Worm (Caenorhabditis elegans) whole organism, young adult: Measurements from ENCODE around the gene chtb-2.

Source experiments
- B0019.2 ChIP-seq: fragments of 200-800 bp; sonication (Bioruptor generic); conservative IDR thresholded peaks from 2 replicates; pipeline ENCODE4 v1.3.6; 2022; ENCODE audit warnings: missing genetic modification reagents, missing genetic modification characterization, missing compliant biosample characterization
- B0336.3 ChIP-seq: fragments of 200-800 bp; sonication (Bioruptor generic); IDR thresholded peaks from 2 replicates; pipeline ENCODE4 v1.3.6; 2022; ENCODE audit warnings: missing genetic modification characterization, missing compliant biosample characterization
- C06A6.2 ChIP-seq: fragments of 200-800 bp; sonication (Bioruptor generic); conservative IDR thresholded peaks from 2 replicates; pipeline ENCODE4 v1.3.6; 2022; ENCODE audit warnings: missing genetic modification characterization, missing compliant biosample characterization
- C17E4.6 ChIP-seq: fragments of 200-800 bp; sonication (Bioruptor generic); IDR thresholded peaks from 2 replicates; pipeline ENCODE4 v1.3.6; 2022; ENCODE audit warnings: missing genetic modification reagents, missing genetic modification characterization, missing compliant biosample characterization
- D2030.7 ChIP-seq: fragments of 200-800 bp; sonication (Bioruptor generic); IDR thresholded peaks from 2 replicates; pipeline ENCODE4 v1.3.6; 2022; ENCODE audit warnings: missing genetic modification reagents, missing genetic modification characterization, missing compliant biosample characterization
- F55B11.4 ChIP-seq: sonication (generic microtip); optimal IDR thresholded peaks from 2 replicates; lab custom pipeline; 2016; ENCODE audit warnings: missing compliant biosample characterization, missing genetic modification characterization, borderline replicate concordance; ENCODE audit not compliant: insufficient read depth
- F57C9.4 ChIP-seq: sonication (generic microtip); optimal IDR thresholded peaks from 2 replicates; lab custom pipeline; 2017; ENCODE audit warnings: mild to moderate bottlenecking, missing genetic modification characterization, missing compliant biosample characterization
- K12H6.12 ChIP-seq: fragments of 200-800 bp; sonication (Bioruptor generic); optimal IDR thresholded peaks from 2 replicates; lab custom pipeline; 2018; ENCODE audit warnings: mild to moderate bottlenecking, missing genetic modification characterization, missing compliant biosample characterization
- Y53F4B.3 ChIP-seq: fragments of 200-800 bp; sonication (Bioruptor generic); IDR thresholded peaks from 2 replicates; pipeline ENCODE4 v1.3.6; 2022; ENCODE audit warnings: missing genetic modification reagents, missing genetic modification characterization, missing compliant biosample characterization
- Y53G8AR.9 ChIP-seq: fragments of 200-800 bp; sonication (Bioruptor generic); conservative IDR thresholded peaks from 2 replicates; pipeline ENCODE4 v1.3.6; 2022; ENCODE audit warnings: missing genetic modification reagents, missing genetic modification characterization, missing compliant biosample characterization
- Y56A3A.18 ChIP-seq: fragments of 200-800 bp; sonication (Bioruptor generic); IDR thresholded peaks from 2 replicates; pipeline ENCODE4 v1.3.6; 2022; ENCODE audit warnings: missing genetic modification reagents, missing genetic modification characterization, missing compliant biosample characterization
- Y67H2A.10 ChIP-seq: fragments of 200-800 bp; sonication (Bioruptor generic); conservative IDR thresholded peaks from 2 replicates; pipeline ENCODE4 v1.3.6; 2022; ENCODE audit warnings: missing genetic modification reagents, missing genetic modification characterization, missing compliant biosample characterization
- Y79H2A.3 ChIP-seq: fragments of 200-800 bp; sonication (Bioruptor generic); conservative IDR thresholded peaks from 2 replicates; pipeline ENCODE4 v1.3.6; 2022; ENCODE audit warnings: missing genetic modification reagents, missing genetic modification characterization, missing compliant biosample characterization
- ZK185.1 ChIP-seq: sonication (generic microtip); optimal IDR thresholded peaks from 2 replicates; lab custom pipeline; 2016; ENCODE audit warnings: mild to moderate bottlenecking, missing genetic modification characterization, missing compliant biosample characterization; ENCODE audit not compliant: poor library complexity, severe bottlenecking
- aptf-2 ChIP-seq: fragments of 200-800 bp; sonication (Bioruptor generic); conservative IDR thresholded peaks from 2 replicates; pipeline ENCODE4 v1.3.6; 2022; ENCODE audit warnings: missing genetic modification reagents, missing genetic modification characterization, missing compliant biosample characterization
- bed-2 ChIP-seq: fragments of 200-800 bp; sonication (Bioruptor generic); IDR thresholded peaks from 2 replicates; pipeline ENCODE4 v1.3.6; 2022; ENCODE audit warnings: missing genetic modification reagents, missing genetic modification characterization, missing compliant biosample characterization
- ceh-100 ChIP-seq: fragments of 200-800 bp; sonication (Bioruptor generic); IDR thresholded peaks from 2 replicates; pipeline ENCODE4 v1.3.6; 2022; ENCODE audit warnings: missing genetic modification reagents, missing genetic modification characterization, missing compliant biosample characterization
- ceh-27 ChIP-seq: fragments of 200-800 bp; sonication (Bioruptor generic); optimal IDR thresholded peaks from 2 replicates; lab custom pipeline; 2018; ENCODE audit warnings: mild to moderate bottlenecking, missing genetic modification characterization, moderate library complexity, missing compliant biosample characterization
- ceh-40 ChIP-seq: fragments of 200-800 bp; sonication (Bioruptor generic); IDR thresholded peaks from 2 replicates; pipeline ENCODE4 v1.3.6; 2022; ENCODE audit warnings: missing genetic modification characterization, missing compliant biosample characterization
- ceh-79 ChIP-seq: sonication (generic microtip); optimal IDR thresholded peaks from 2 replicates; lab custom pipeline; 2017; ENCODE audit warnings: mild to moderate bottlenecking, missing genetic modification characterization, missing compliant biosample characterization
- ceh-91 ChIP-seq: fragments of 200-800 bp; sonication (Bioruptor generic); IDR thresholded peaks from 2 replicates; pipeline ENCODE4 v1.3.6; 2022; ENCODE audit warnings: missing genetic modification reagents, missing genetic modification characterization, missing compliant biosample characterization
- chd-7 ChIP-seq: sonication (generic microtip); optimal IDR thresholded peaks from 2 replicates; lab custom pipeline; 2016; ENCODE audit warnings: mild to moderate bottlenecking, missing genetic modification characterization, moderate library complexity, missing compliant biosample characterization
- dpff-1 ChIP-seq: sonication (generic microtip); optimal IDR thresholded peaks from 2 replicates; lab custom pipeline; 2017; ENCODE audit warnings: mild to moderate bottlenecking, missing genetic modification characterization, missing compliant biosample characterization
- ekl-4 ChIP-seq: fragments of 200-800 bp; sonication (Bioruptor generic); IDR thresholded peaks from 2 replicates; pipeline ENCODE4 v1.3.6; 2022; ENCODE audit warnings: missing genetic modification reagents, missing genetic modification characterization, missing compliant biosample characterization
- him-1 ChIP-seq: sonication (generic microtip); optimal IDR thresholded peaks from 2 replicates; lab custom pipeline; 2016; ENCODE audit warnings: missing genotype, missing genetic modification reagents, missing genetic modification characterization, missing compliant biosample characterization
- hlh-26 ChIP-seq: fragments of 200-800 bp; sonication (Bioruptor generic); conservative IDR thresholded peaks from 2 replicates; pipeline ENCODE4 v1.3.6; 2022; ENCODE audit warnings: missing genetic modification reagents, missing genetic modification characterization, missing compliant biosample characterization
- hrde-1 ChIP-seq: sonication (generic microtip); optimal IDR thresholded peaks from 2 replicates; lab custom pipeline; 2016; ENCODE audit warnings: missing genetic modification characterization, mild to moderate bottlenecking, missing compliant biosample characterization, moderate library complexity, missing genotype, missing genetic modification reagents, borderline replicate concordance
- hsf-1 ChIP-seq: fragments of 200-800 bp; sonication (Bioruptor generic); IDR thresholded peaks from 2 replicates; pipeline ENCODE4 v1.3.6; 2022; ENCODE audit warnings: missing genetic modification reagents, missing genetic modification characterization, missing compliant biosample characterization
- lin-54 ChIP-seq: fragments of 200-800 bp; sonication (Bioruptor generic); optimal IDR thresholded peaks from 2 replicates; lab custom pipeline; 2018; ENCODE audit warnings: mild to moderate bottlenecking, missing genetic modification characterization, missing compliant biosample characterization
- lir-1 ChIP-seq: fragments of 200-800 bp; sonication (Bioruptor generic); conservative IDR thresholded peaks from 2 replicates; pipeline ENCODE4 v1.3.6; 2022; ENCODE audit warnings: missing genetic modification reagents, missing genetic modification characterization, missing compliant biosample characterization
- lsl-1 ChIP-seq: fragments of 200-800 bp; sonication (Bioruptor generic); optimal IDR thresholded peaks from 2 replicates; lab custom pipeline; 2018; ENCODE audit warnings: mild to moderate bottlenecking, missing genetic modification characterization, moderate library complexity, missing compliant biosample characterization
- madf-6 ChIP-seq: fragments of 200-800 bp; sonication (Bioruptor generic); IDR thresholded peaks from 2 replicates; pipeline ENCODE4 v1.3.6; 2022; ENCODE audit warnings: missing genetic modification reagents, missing genetic modification characterization, missing compliant biosample characterization
- madf-8 ChIP-seq: fragments of 200-800 bp; sonication (Bioruptor generic); conservative IDR thresholded peaks from 2 replicates; pipeline ENCODE4 v1.3.6; 2022; ENCODE audit warnings: missing genetic modification reagents, missing genetic modification characterization, missing compliant biosample characterization
- nfya-2 ChIP-seq: fragments of 200-800 bp; sonication (Bioruptor generic); IDR thresholded peaks from 2 replicates; pipeline ENCODE4 v1.3.6; 2022; ENCODE audit warnings: missing genetic modification reagents, missing genetic modification characterization, missing compliant biosample characterization
- nhr-27 ChIP-seq: fragments of 200-800 bp; sonication (Bioruptor generic); optimal IDR thresholded peaks from 2 replicates; lab custom pipeline; 2018; ENCODE audit warnings: mild to moderate bottlenecking, missing genetic modification characterization, moderate library complexity, missing compliant biosample characterization
- nhr-90 ChIP-seq: sonication (generic microtip); optimal IDR thresholded peaks from 2 replicates; lab custom pipeline; 2016; ENCODE audit warnings: missing genotype, mild to moderate bottlenecking, missing genetic modification characterization, missing compliant biosample characterization
- rcor-1 ChIP-seq: fragments of 200-800 bp; sonication (Bioruptor generic); IDR thresholded peaks from 2 replicates; pipeline ENCODE4 v1.3.6; 2022; ENCODE audit warnings: missing genetic modification reagents, missing genetic modification characterization, missing compliant biosample characterization
- rpc-1 ChIP-seq, 2 experiments: fragments of 150-350 bp in 1 of 2; sonication (generic microtip) in 1 of 2; optimal IDR thresholded peaks; 2 replicates each; lab custom pipeline; 2014 to 2018; ENCODE audit warnings: missing biosample characterization in 1 of 2, missing genetic modification characterization in 1 of 2, missing genetic modification reagents in 1 of 2, missing genotype in 1 of 2
- snpc-1.3 ChIP-seq: sonication (generic microtip); optimal IDR thresholded peaks from 2 replicates; lab custom pipeline; 2017; ENCODE audit warnings: missing genetic modification characterization, mild to moderate bottlenecking, missing compliant biosample characterization, antibody characterized with exemption, moderate library complexity, missing genotype, missing genetic modification reagents; ENCODE audit not compliant: insufficient read depth
- snpc-3.4 ChIP-seq: sonication (generic microtip); optimal IDR thresholded peaks from 2 replicates; lab custom pipeline; 2017; ENCODE audit warnings: missing genetic modification characterization, mild to moderate bottlenecking, missing compliant biosample characterization, antibody characterized with exemption, moderate library complexity, missing genotype, missing genetic modification reagents
- somi-1 ChIP-seq: fragments of 200-800 bp; sonication (Bioruptor generic); optimal IDR thresholded peaks from 2 replicates; lab custom pipeline; 2018; ENCODE audit warnings: mild to moderate bottlenecking, missing genetic modification characterization, missing compliant biosample characterization
- xnd-1 ChIP-seq: sonication (generic microtip); optimal IDR thresholded peaks from 2 replicates; lab custom pipeline; 2016; ENCODE audit warnings: missing genotype, missing genetic modification reagents, missing genetic modification characterization, missing compliant biosample characterization
- ztf-3 ChIP-seq: fragments of 200-800 bp; sonication (Bioruptor generic); optimal IDR thresholded peaks from 2 replicates; lab custom pipeline; 2018; ENCODE audit warnings: mild to moderate bottlenecking, missing genetic modification characterization, missing compliant biosample characterization
- ztf-6 ChIP-seq: fragments of 200-800 bp; sonication (Bioruptor generic); IDR thresholded peaks from 2 replicates; pipeline ENCODE4 v1.3.6; 2022; ENCODE audit warnings: missing genetic modification reagents, missing genetic modification characterization, missing compliant biosample characterization

The chtb-2 gene

DNA sequence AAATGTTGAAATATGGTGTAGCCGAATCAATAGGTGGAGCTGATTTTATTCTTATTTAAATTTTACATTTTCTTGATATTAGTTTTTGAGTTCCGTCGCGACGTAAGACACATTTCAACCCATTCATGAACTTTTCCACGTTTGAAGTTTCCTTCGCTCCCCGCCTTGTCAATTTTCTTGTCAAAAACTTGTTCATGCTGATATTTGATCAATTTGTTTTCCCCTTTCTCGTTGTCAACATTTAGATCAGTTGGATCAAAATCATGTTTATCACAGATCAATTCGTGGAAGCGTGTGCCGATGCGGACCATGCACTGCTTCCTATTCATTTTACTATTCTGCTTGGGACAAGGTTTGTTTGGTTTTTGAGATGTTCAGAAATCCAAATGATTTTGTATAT lies at the start of gene chtb-2:
Gene chtb-2 (plus strand): TSS at position 301 of the 400 bp plus-strand sequence.
- TF ChIP-seq hlh-26 (GFP tag; lab: Robert Waterston, UW) (no peak), madf-6 (GFP tag; lab: Robert Waterston, UW) (no peak), rpc-1 (optimal IDR thresholded peaks at IDR 0.05; lab: Kevin White, UChicago) (no peak), rpc-1 (tag; optimal IDR thresholded peaks at IDR 0.05; lab: Kevin White, UChicago) (no peak), lir-1 (GFP tag; lab: Robert Waterston, UW) (no peak), C06A6.2 (GFP tag; lab: Robert Waterston, UW) (no peak), Y53F4B.3 (GFP tag; lab: Robert Waterston, UW) (no peak), rcor-1 (GFP tag; lab: Robert Waterston, UW) (no peak), him-1 (tag; lab: Kevin White, UChicago) (no peak)

DNA sequence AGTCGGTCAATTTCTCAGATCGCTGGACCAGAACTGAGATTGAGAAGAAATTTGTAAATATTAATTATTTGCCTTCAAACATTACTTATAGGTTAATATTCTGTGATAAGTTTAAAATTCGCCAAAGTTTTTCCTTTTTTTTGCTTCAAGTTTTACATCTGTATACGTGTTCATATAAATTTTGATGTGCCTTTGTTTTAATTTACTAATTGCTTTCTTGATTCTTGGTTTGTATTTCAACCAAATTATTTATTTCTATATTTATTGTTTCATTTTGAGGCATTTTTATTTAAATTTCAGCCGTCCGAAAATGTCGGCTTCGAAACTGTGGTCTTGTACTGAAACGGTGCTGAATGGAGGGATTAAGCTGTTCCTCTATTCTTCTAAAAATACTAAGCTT lies 46.7 kb upstream of the chtb-2 start, which contains the start of gene C05D11.1:
Gene C05D11.1 (plus strand): TSS at position 301 of the 400 bp plus-strand sequence.
- TF ChIP-seq nhr-27 (tag; lab: Kevin White, UChicago) (no peak), ceh-79 (tag; lab: Kevin White, UChicago) (no peak), F55B11.4 (no peak), madf-6 (GFP tag; lab: Robert Waterston, UW) (no peak), ceh-27 (no peak), B0019.2 (GFP tag; lab: Robert Waterston, UW) (no peak), somi-1 (no peak), F57C9.4 (tag; lab: Kevin White, UChicago) (no peak), ZK185.1 (no peak), hlh-26 (GFP tag; lab: Robert Waterston, UW) (no peak)

DNA sequence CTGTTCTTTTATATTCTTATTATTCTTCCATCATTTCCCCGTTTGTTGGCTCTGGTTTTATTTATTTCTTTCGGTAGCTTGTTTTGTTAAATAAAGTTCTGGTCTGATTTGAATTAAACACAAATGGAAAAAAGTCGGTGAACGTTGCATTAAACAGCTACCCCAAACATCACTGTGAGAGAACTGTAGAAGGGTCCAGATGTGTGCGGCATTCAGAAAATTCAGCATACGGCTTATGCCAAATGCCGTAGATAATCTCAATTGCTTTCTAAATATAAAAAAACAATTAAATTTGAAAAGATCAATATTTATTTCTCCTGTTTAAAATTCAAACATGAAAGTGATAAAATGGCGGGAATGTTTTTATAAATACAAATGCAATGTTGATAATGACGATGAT lies 43.2 kb upstream of the chtb-2 start:
- TF ChIP-seq K12H6.12 (tag; lab: Kevin White, UChicago) (no peak), Y56A3A.18 (peak; percentile 14; the same call in 1 of the 2 replicates), xnd-1 (peak; percentile 1), Y67H2A.10 (no peak), lin-54 (GFP tag; lab: Kevin White, UChicago) (peak; percentile 19), D2030.7 (peak; percentile 43; the same call in 1 of the 2 replicates), madf-6 (GFP tag; lab: Robert Waterston, UW) (0 out of 2 replicates have a peak, but pooled peaks have one; percentile 25), Y53G8AR.9 (GFP tag; lab: Robert Waterston, UW) (peak; percentile 41; the same call in 1 of the 2 replicates), ekl-4 (no peak), ceh-40 (no peak), dpff-1 (tag; lab: Kevin White, UChicago) (no peak), ztf-3 (GFP tag; lab: Kevin White, UChicago) (no peak), C17E4.6 (0 out of 2 replicates have a peak, but pooled peaks have one; percentile 46), ceh-100 (no peak), Y79H2A.3 (0 out of 2 replicates have a peak, but pooled peaks have one; percentile 25), lsl-1 (GFP tag; lab: Kevin White, UChicago) (peak; percentile 32), him-1 (tag; lab: Kevin White, UChicago) (peak; percentile 84), bed-2 (GFP tag; lab: Robert Waterston, UW) (no peak), nhr-90 (tag; lab: Kevin White, UChicago) (no peak), ztf-6 (GFP tag; lab: Robert Waterston, UW) (no peak), nfya-2 (GFP tag; lab: Robert Waterston, UW) (no peak), somi-1 (no peak), ceh-91 (GFP tag; lab: Robert Waterston, UW) (no peak), aptf-2 (no peak), snpc-3.4 (tag; lab: Kevin White, UChicago) (peak; percentile 55), B0336.3 (GFP tag; lab: Robert Waterston, UW) (0 out of 2 replicates have a peak, but pooled peaks have one; percentile 29), snpc-1.3 (tag; lab: Kevin White, UChicago) (no peak), hrde-1 (peak; percentile 40), chd-7 (tag; lab: Kevin White, UChicago) (no peak), madf-8 (GFP tag; lab: Robert Waterston, UW) (no peak), hsf-1 (GFP tag; lab: Robert Waterston, UW) (0 out of 2 replicates have a peak, but pooled peaks have one; percentile 52)
